Worm (Caenorhabditis elegans): Measurements from ENCODE around the gene vps-60.
A peak's percentile ranks its signal among the peaks of the same experiment; 100 is the strongest.

Gene vps-60

DNA sequence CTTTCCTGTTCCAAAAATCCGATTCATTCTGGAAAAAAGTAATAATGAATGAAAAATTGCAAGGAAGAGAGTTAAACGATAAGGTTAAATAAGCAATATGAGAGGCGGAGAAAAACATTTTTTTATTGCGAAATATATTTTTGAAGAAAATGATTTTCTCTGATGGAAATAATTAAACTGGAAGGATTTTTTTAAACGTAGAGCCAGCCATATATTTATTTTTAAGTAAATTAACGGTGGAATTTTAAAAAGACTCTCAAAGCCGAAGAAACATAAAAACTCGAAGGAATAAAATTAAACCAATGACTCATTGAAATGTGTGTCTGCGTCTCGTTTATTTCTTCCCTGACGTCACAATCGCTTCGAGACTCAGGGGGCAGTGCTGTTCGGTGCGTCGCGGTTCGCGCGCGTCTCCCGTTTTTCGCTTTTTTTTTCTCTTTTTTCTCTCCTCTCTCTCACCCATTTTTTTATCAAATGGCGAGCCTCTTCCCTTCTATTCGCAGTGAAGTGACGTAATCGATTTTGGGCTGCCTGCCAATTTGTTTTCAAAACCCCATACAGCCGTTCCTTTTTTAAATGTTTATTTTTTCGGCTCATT, at the start of gene vps-60 (continued):
- no peak for TF ChIP-seq D1046.2 (GFP tag; IDR thresholded peaks at IDR 0.05)
- TF ChIP-seq lsy-2 (tag; optimal IDR thresholded peaks at IDR 0.05): peak; percentile 43 to 92
- TF ChIP-seq ceh-82 (tag; optimal IDR thresholded peaks at IDR 0.05): no peak
- TF ChIP-seq egl-27 (tag; optimal IDR thresholded peaks at IDR 0.05): no peak
- TF ChIP-seq lin-13 (GFP tag; optimal IDR thresholded peaks at IDR 0.05): peak; percentile 81
- TF ChIP-seq daf-19 (GFP tag; conservative IDR thresholded peaks at IDR 0.05): no peak
- TF ChIP-seq ces-1 (GFP tag; optimal IDR thresholded peaks at IDR 0.05): peak; percentile 35
- peak; percentile 26 to 53 for TF ChIP-seq daf-16 (GFP tag; optimal IDR thresholded peaks at IDR 0.05)
- TF ChIP-seq daf-16 (tag; optimal IDR thresholded peaks at IDR 0.05): peak; percentile 91
- TF ChIP-seq dve-1 (tag; optimal IDR thresholded peaks at IDR 0.05; ENCODE audit: insufficient read depth): peak; percentile 98
- no peak for TF ChIP-seq aly-2 (tag; optimal IDR thresholded peaks at IDR 0.05)
- TF ChIP-seq gei-8 (GFP tag; optimal IDR thresholded peaks at IDR 0.05): no peak
- TF ChIP-seq hmg-1.1 (GFP tag; IDR thresholded peaks at IDR 0.05): peak; percentile 92
- no peak for TF ChIP-seq tag-97 (GFP tag; IDR thresholded peaks at IDR 0.05)
- peak; percentile 8 for TF ChIP-seq nhr-76 (tag; optimal IDR thresholded peaks at IDR 0.05)
- TF ChIP-seq nhr-6 (tag; optimal IDR thresholded peaks at IDR 0.05): peak; percentile 97
- peak; percentile 22 for TF ChIP-seq fos-1 (tag; optimal IDR thresholded peaks at IDR 0.05)
- TF ChIP-seq lin-29 (GFP tag; IDR thresholded peaks at IDR 0.05): peak; percentile 76; the same call in 1 of the 2 replicates
- no peak for TF ChIP-seq ZK337.2 (GFP tag; IDR thresholded peaks at IDR 0.05)
- TF ChIP-seq zag-1 (tag; optimal IDR thresholded peaks at IDR 0.05): no peak
- peak; percentile 82 for TF ChIP-seq nhr-28 (tag; optimal IDR thresholded peaks at IDR 0.05)
- TF ChIP-seq daf-8 (GFP tag; IDR thresholded peaks at IDR 0.05): no peak
- no peak for TF ChIP-seq F26F4.8 (GFP tag; conservative IDR thresholded peaks at IDR 0.05)
- peak; percentile 90 for TF ChIP-seq jun-1 (tag; optimal IDR thresholded peaks at IDR 0.05)
- TF ChIP-seq nhr-48 (tag; optimal IDR thresholded peaks at IDR 0.05): peak; percentile 90
- no peak for TF ChIP-seq lin-39 (tag; optimal IDR thresholded peaks at IDR 0.05)
- TF ChIP-seq spr-1 (tag; optimal IDR thresholded peaks at IDR 0.05): peak; percentile 69
- TF ChIP-seq pha-4 (GFP tag; IDR thresholded peaks at IDR 0.05): peak; percentile 92
- TF ChIP-seq pha-4 (tag; optimal IDR thresholded peaks at IDR 0.05): no peak
- TF ChIP-seq mdl-1 (tag; optimal IDR thresholded peaks at IDR 0.05): peak; percentile 17 to 84
- peak; percentile 85 for TF ChIP-seq T26A8.4 (GFP tag; IDR thresholded peaks at IDR 0.05)
- peak; percentile 82 for TF ChIP-seq dpl-1 (GFP tag; optimal IDR thresholded peaks at IDR 0.05)
- no peak for TF ChIP-seq daf-12 (tag; optimal IDR thresholded peaks at IDR 0.05)
- peak; percentile 74 for TF ChIP-seq fkh-10 (GFP tag; optimal IDR thresholded peaks at IDR 0.05)
- TF ChIP-seq nhr-25 (tag; optimal IDR thresholded peaks at IDR 0.05; ENCODE audit: borderline replicate concordance, insufficient read depth): peak; percentile 94
- no peak for TF ChIP-seq dmd-8 (GFP tag; IDR thresholded peaks at IDR 0.05)
- TF ChIP-seq F10B5.3 (tag; optimal IDR thresholded peaks at IDR 0.05): no peak
- peak; percentile 86 for TF ChIP-seq ctbp-1 (GFP tag; IDR thresholded peaks at IDR 0.05)
- TF ChIP-seq nhr-237 (tag; optimal IDR thresholded peaks at IDR 0.05): no peak
- TF ChIP-seq madf-5 (GFP tag; IDR thresholded peaks at IDR 0.05): no peak
- TF ChIP-seq T20F7.1 (GFP tag; optimal IDR thresholded peaks at IDR 0.05): peak; percentile 84
- TF ChIP-seq ceh-28 (tag; optimal IDR thresholded peaks at IDR 0.05): peak; percentile 33
- TF ChIP-seq R02D3.7 (tag; optimal IDR thresholded peaks at IDR 0.05): no peak
- TF ChIP-seq php-3 (GFP tag; IDR thresholded peaks at IDR 0.05): 0 out of 2 replicates have a peak, but pooled peaks have one; percentile 58
- no peak for TF ChIP-seq lin-15B (tag; optimal IDR thresholded peaks at IDR 0.05)
- 0 out of 2 replicates have a peak, but pooled peaks have one; percentile 15 for TF ChIP-seq mxl-2 (GFP tag; conservative IDR thresholded peaks at IDR 0.05)
- TF ChIP-seq set-16 (GFP tag; IDR thresholded peaks at IDR 0.05): peak; percentile 84
- no peak for TF ChIP-seq snpc-1.2 (GFP tag; IDR thresholded peaks at IDR 0.05)
- TF ChIP-seq madf-9 (GFP tag; conservative IDR thresholded peaks at IDR 0.05): peak; percentile 91
- TF ChIP-seq zip-2 (tag; optimal IDR thresholded peaks at IDR 0.05): peak; percentile 60
- TF ChIP-seq lir-3 (tag; optimal IDR thresholded peaks at IDR 0.05): no peak
- TF ChIP-seq zfp-3 (GFP tag; conservative IDR thresholded peaks at IDR 0.05): peak; percentile 55; the same call in 1 of the 2 replicates
